Worm (Caenorhabditis elegans) whole organism, midembryonic: ENCODE measurements around the gene sqv-1.

Experiments
- cog-1 ChIP-seq: sonication (generic microtip); optimal IDR thresholded peaks from 2 replicates; lab custom pipeline; 2016; ENCODE audit warnings: missing genetic modification characterization, missing compliant biosample characterization
- med-1 ChIP-seq: sonication (generic microtip); optimal IDR thresholded peaks from 2 replicates; lab custom pipeline; 2017; ENCODE audit warnings: missing genetic modification characterization, mild to moderate bottlenecking, missing compliant biosample characterization, antibody characterized with exemption, missing genetic modification reagents; ENCODE audit not compliant: insufficient read depth
- ref-1 ChIP-seq: fragments of 200-800 bp; sonication (Bioruptor generic); conservative IDR thresholded peaks from 2 replicates; pipeline ENCODE4 v1.3.6; 2022; ENCODE audit warnings: missing genetic modification reagents, missing genetic modification characterization, missing compliant biosample characterization
- ztf-23 ChIP-seq: fragments of 200-800 bp; sonication (Bioruptor generic); IDR thresholded peaks from 2 replicates; pipeline ENCODE4 v1.3.6; 2022; ENCODE audit warnings: missing genetic modification reagents, missing genetic modification characterization, missing compliant biosample characterization
- ztf-29 ChIP-seq: fragments of 200-800 bp; sonication (Bioruptor generic); IDR thresholded peaks from 2 replicates; pipeline ENCODE4 v1.3.6; 2022; ENCODE audit warnings: missing genetic modification reagents, missing genetic modification characterization, missing compliant biosample characterization

DNA sequence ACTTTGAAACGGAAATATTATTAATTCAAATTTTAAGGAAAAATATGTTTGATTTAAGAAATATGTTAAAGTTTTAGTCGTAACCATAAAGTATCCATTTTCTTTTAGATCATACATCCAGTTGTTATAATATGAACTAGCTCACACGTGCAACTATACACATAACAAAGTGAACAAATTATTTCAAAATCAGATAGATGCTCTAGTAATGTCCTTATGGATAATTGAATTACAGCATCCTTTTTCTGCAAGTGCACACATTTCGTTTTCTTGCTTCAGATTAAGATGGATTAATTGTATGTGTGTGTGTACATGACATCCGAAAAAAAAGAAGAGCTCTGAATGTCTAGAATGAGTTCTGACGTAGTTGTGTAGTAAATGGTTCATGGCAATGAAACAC, 24.7 kb downstream of the sqv-1 start:
- TF ChIP-seq med-1 (GFP tag; lab: Kevin White, UChicago): no peak
- TF ChIP-seq ztf-29 (GFP tag; lab: Robert Waterston, UW): no peak
- TF ChIP-seq cog-1: no peak
- TF ChIP-seq ref-1: no peak
- TF ChIP-seq ztf-23: no peak
